Fruit fly (Drosophila melanogaster) S2 (cell line): ENCODE results near the gene Bgb.

Source experiments
- CG8478 ChIP-seq: fragments of >200 bp; optimal IDR thresholded peaks from 2 replicates; lab custom pipeline; 2018
- CTCF ChIP-seq, 2 experiments: fragments of >200 bp; optimal IDR thresholded peaks; 2 replicates each; lab custom pipeline; 2018

DNA sequence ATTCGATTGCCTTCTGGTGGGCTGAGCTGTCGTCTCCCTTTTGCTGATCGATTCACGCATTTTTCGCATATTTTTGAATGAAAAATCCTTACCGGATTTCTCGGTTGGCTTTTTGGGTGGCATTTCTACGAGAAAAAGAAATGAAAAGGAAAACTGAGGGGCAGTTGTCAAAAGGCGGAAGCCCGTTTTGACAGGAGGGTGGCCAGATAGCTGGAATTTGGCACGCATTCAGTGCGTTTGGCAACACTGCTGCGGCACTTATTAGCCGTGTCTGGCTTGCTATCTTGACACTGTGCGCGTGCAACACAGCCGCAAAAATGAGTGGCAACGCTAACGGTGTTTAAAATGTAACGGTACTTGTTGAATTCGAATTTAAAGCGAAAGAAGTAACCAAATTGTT, 29.0 kb downstream of the Bgb start, which contains the start of gene RpL23A:
- no peak for TF ChIP-seq CG8478
- peak; percentile 72 to 74 for TF ChIP-seq CTCF (optimal IDR thresholded peaks at IDR 0.05; lab: Kevin White, UChicago)
